Worm (Caenorhabditis elegans): ENCODE measurements around the gene T07F8.4.

- TF ChIP-seq odd-2 (tag; optimal IDR thresholded peaks at IDR 0.05) (no peak), lin-11 (tag; optimal IDR thresholded peaks at IDR 0.05) (no peak), elt-2 (tag; optimal IDR thresholded peaks at IDR 0.05) (no peak), tbx-2 (tag; optimal IDR thresholded peaks at IDR 0.05) (no peak)
Observed at ce11 chrII:7109956-7110355, 21.9 kb downstream of the T07F8.4 start, which contains the start of gene F10E7.9.

All from whole organism, late embryonic.